Worm (Caenorhabditis elegans): ENCODE data around the gene C37C3.1.
A peak's percentile ranks its signal among the peaks of the same experiment; 100 is the strongest.

ce11 chrV:7854603-7855002, 3.2 kb upstream of the C37C3.1 start, which contains the start of the genes C37C3.9 and C37C3.18:
- TF ChIP-seq T22C8.4 (GFP tag; IDR thresholded peaks at IDR 0.05) (no peak), med-1 (GFP tag; optimal IDR thresholded peaks at IDR 0.05; ENCODE audit: insufficient read depth) (no peak), ztf-23 (GFP tag; IDR thresholded peaks at IDR 0.05) (no peak), tab-1 (GFP tag; IDR thresholded peaks at IDR 0.05) (0 out of 2 replicates have a peak, but pooled peaks have one; percentile 42), cog-1 (tag; optimal IDR thresholded peaks at IDR 0.05) (peak; percentile 30), ref-1 (GFP tag; conservative IDR thresholded peaks at IDR 0.05) (no peak)

Measured in whole organism, midembryonic.